Fruit fly (Drosophila melanogaster) whole organism, embryonic: ENCODE results near the gene Exo70.

Source experiments
- B-H1 ChIP-seq: fragments of 200-800 bp; sonication (Bioruptor generic); IDR thresholded peaks from 3 replicates; pipeline ENCODE4 v1.3.6; 2022; ENCODE audit warnings: missing biosample characterization, missing genetic modification characterization
- CG11085 ChIP-seq: fragments of 200-800 bp; sonication (Bioruptor generic); IDR thresholded peaks from 2 replicates; pipeline ENCODE4 v1.3.6; 2022; ENCODE audit warnings: missing biosample characterization, missing genetic modification characterization
- CG11696 ChIP-seq: fragments of 200-800 bp; sonication (Bioruptor generic); IDR thresholded peaks from 2 replicates; pipeline ENCODE4 v1.3.6; 2022; ENCODE audit warnings: missing biosample characterization, missing genetic modification characterization
- CG12219 ChIP-seq: fragments of 200-800 bp; sonication (Bioruptor generic); optimal IDR thresholded peaks from 3 replicates; lab custom pipeline; 2018; ENCODE audit warnings: missing biosample characterization, mild to moderate bottlenecking, missing genetic modification characterization
- CG13287 ChIP-seq: fragments of 200-800 bp; sonication (Bioruptor generic); IDR thresholded peaks from 2 replicates; pipeline ENCODE4 v1.3.6; 2022; ENCODE audit warnings: missing biosample characterization, missing genetic modification characterization; ENCODE audit not compliant: partially characterized antibody
- CG15514 ChIP-seq: fragments of 200-800 bp; sonication (Bioruptor generic); optimal IDR thresholded peaks from 3 replicates; lab custom pipeline; 2017; ENCODE audit warnings: missing biosample characterization, missing genetic modification characterization, mild to moderate bottlenecking, moderate library complexity, missing genetic modification reagents
- CG1602 ChIP-seq: fragments of 200-800 bp; sonication (Bioruptor generic); optimal IDR thresholded peaks from 3 replicates; lab custom pipeline; 2016; ENCODE audit warnings: missing biosample characterization, missing genetic modification characterization
- CG16779 ChIP-seq: fragments of 200-800 bp; sonication (Bioruptor generic); IDR thresholded peaks from 2 replicates; pipeline ENCODE4 v1.3.6; 2022; ENCODE audit warnings: missing biosample characterization, missing genetic modification characterization
- CG16815 ChIP-seq: fragments of 200-800 bp; sonication (Bioruptor generic); optimal IDR thresholded peaks from 3 replicates; lab custom pipeline; 2017; ENCODE audit warnings: missing biosample characterization, mild to moderate bottlenecking, missing genetic modification characterization
- CG18619 ChIP-seq: fragments of 200-800 bp; sonication (Bioruptor generic); optimal IDR thresholded peaks from 3 replicates; lab custom pipeline; 2017; ENCODE audit warnings: missing biosample characterization, mild to moderate bottlenecking, missing genetic modification characterization
- CG6791 ChIP-seq: fragments of 200-800 bp; sonication (Bioruptor generic); IDR thresholded peaks from 3 replicates; pipeline ENCODE4 v1.3.6; 2022; ENCODE audit warnings: missing biosample characterization, missing genetic modification characterization; ENCODE audit not compliant: partially characterized antibody
- CG8924 ChIP-seq: fragments of 200-800 bp; optimal IDR thresholded peaks from 3 replicates; lab custom pipeline; 2019; ENCODE audit warnings: missing biosample characterization, mild to moderate bottlenecking, missing genetic modification characterization, moderate library complexity
- CG8944 ChIP-seq: fragments of 200-800 bp; sonication (Bioruptor generic); optimal IDR thresholded peaks from 3 replicates; lab custom pipeline; 2016; ENCODE audit warnings: missing biosample characterization, missing genetic modification characterization
- D19A ChIP-seq: fragments of 200-800 bp; optimal IDR thresholded peaks from 3 replicates; lab custom pipeline; 2019; ENCODE audit warnings: missing biosample characterization, mild to moderate bottlenecking, missing genetic modification characterization, moderate library complexity
- Dek ChIP-seq: fragments of 200-800 bp; sonication (Bioruptor generic); optimal IDR thresholded peaks from 3 replicates; lab custom pipeline; 2019; ENCODE audit warnings: missing biosample characterization, mild to moderate bottlenecking, missing genetic modification characterization, moderate library complexity
- E2f1 ChIP-seq: fragments of 200-800 bp; sonication (Bioruptor generic); IDR thresholded peaks from 2 replicates; pipeline ENCODE4 v1.3.6; 2022; ENCODE audit warnings: missing biosample characterization, missing genetic modification characterization
- Hmr ChIP-seq: fragments of 200-800 bp; sonication (Bioruptor generic); optimal IDR thresholded peaks from 3 replicates; lab custom pipeline; 2017; ENCODE audit warnings: mild to moderate bottlenecking, missing biosample characterization, missing genetic modification reagents, missing genetic modification characterization
- MTF-1 ChIP-seq: fragments of 200-800 bp; sonication (Bioruptor generic); optimal IDR thresholded peaks from 2 replicates; lab custom pipeline; 2018; ENCODE audit warnings: missing biosample characterization, mild to moderate bottlenecking, missing genetic modification characterization, borderline replicate concordance
- Meics ChIP-seq: fragments of 200-800 bp; sonication (Bioruptor generic); optimal IDR thresholded peaks from 2 replicates; lab custom pipeline; 2017; ENCODE audit warnings: missing biosample characterization, mild to moderate bottlenecking, missing genetic modification characterization
- NC2β ChIP-seq: fragments of 200-800 bp; sonication (Bioruptor generic); optimal IDR thresholded peaks from 2 replicates; lab custom pipeline; 2016; ENCODE audit warnings: missing biosample characterization, missing genetic modification characterization
- NFAT ChIP-seq: fragments of 200-800 bp; sonication (Bioruptor generic); IDR thresholded peaks from 2 replicates; pipeline ENCODE4 v1.3.6; 2022; ENCODE audit warnings: missing biosample characterization, missing genetic modification characterization
- Sox100B ChIP-seq: fragments of 200-800 bp; sonication (Bioruptor generic); optimal IDR thresholded peaks from 3 replicates; lab custom pipeline; 2018; ENCODE audit warnings: missing biosample characterization, mild to moderate bottlenecking, missing genetic modification characterization
- ap ChIP-seq: fragments of 200-800 bp; sonication (Bioruptor generic); IDR thresholded peaks from 2 replicates; pipeline ENCODE4 v1.3.6; 2022; ENCODE audit warnings: missing biosample characterization, missing genetic modification characterization
- ase ChIP-seq: fragments of 200-800 bp; sonication (Bioruptor generic); IDR thresholded peaks from 3 replicates; pipeline ENCODE4 v1.3.6; 2022; ENCODE audit warnings: missing biosample characterization, missing genetic modification characterization
- bcd ChIP-seq: fragments of 200-800 bp; sonication (Bioruptor generic); optimal IDR thresholded peaks from 2 replicates; lab custom pipeline; 2017; ENCODE audit warnings: missing biosample characterization, mild to moderate bottlenecking, missing genetic modification characterization
- chm ChIP-seq: fragments of 200-800 bp; sonication (Bioruptor generic); IDR thresholded peaks from 2 replicates; pipeline ENCODE4 v1.3.6; 2022; ENCODE audit warnings: missing biosample characterization, missing genetic modification characterization
- ci ChIP-seq: fragments of 200-800 bp; sonication (Bioruptor generic); IDR thresholded peaks from 3 replicates; pipeline ENCODE4 v1.3.6; 2022; ENCODE audit warnings: missing biosample characterization, missing genetic modification characterization
- exex ChIP-seq: fragments of 200-800 bp; sonication (Bioruptor generic); optimal IDR thresholded peaks from 4 replicates; lab custom pipeline; 2018; ENCODE audit warnings: missing biosample characterization, mild to moderate bottlenecking, missing genetic modification characterization, moderate library complexity
- eyg ChIP-seq: fragments of 200-800 bp; sonication (Bioruptor generic); optimal IDR thresholded peaks from 3 replicates; lab custom pipeline; 2016; ENCODE audit warnings: missing biosample characterization, missing genetic modification characterization
- gsb-n ChIP-seq: fragments of 200-800 bp; sonication (Bioruptor generic); optimal IDR thresholded peaks from 3 replicates; lab custom pipeline; 2018; ENCODE audit warnings: missing biosample characterization, mild to moderate bottlenecking, missing genetic modification characterization
- her ChIP-seq: fragments of 200-800 bp; sonication (Bioruptor generic); optimal IDR thresholded peaks from 2 replicates; lab custom pipeline; 2016; ENCODE audit warnings: missing biosample characterization, missing genetic modification characterization
- ind ChIP-seq: fragments of 200-800 bp; sonication (Bioruptor generic); optimal IDR thresholded peaks from 3 replicates; lab custom pipeline; 2016; ENCODE audit warnings: missing biosample characterization, missing genetic modification characterization
- lab ChIP-seq: fragments of 200-800 bp; sonication (Bioruptor generic); optimal IDR thresholded peaks from 3 replicates; lab custom pipeline; 2017; ENCODE audit warnings: missing biosample characterization, missing genetic modification characterization, mild to moderate bottlenecking, moderate library complexity, missing genetic modification reagents
- sc ChIP-seq, 3 experiments: fragments of >200 bp in 2 of 3; fragments of 200-800 bp in 1 of 3; sonication (Bioruptor generic) in 1 of 3; optimal IDR thresholded peaks; 2 replicates in 2 of 3; 3 replicates in 1 of 3; lab custom pipeline; 2017; ENCODE audit warnings: mild to moderate bottlenecking in 1 of 3, missing biosample characterization in 1 of 3, missing genetic modification characterization in 1 of 3, missing genetic modification reagents in 1 of 3
- seq ChIP-seq: fragments of 200-800 bp; sonication (Bioruptor generic); IDR thresholded peaks from 2 replicates; pipeline ENCODE4 v1.3.6; 2022; ENCODE audit warnings: missing biosample characterization, missing genetic modification characterization
- sisA ChIP-seq: fragments of 200-800 bp; sonication (Bioruptor generic); IDR thresholded peaks from 2 replicates; pipeline ENCODE4 v1.3.6; 2022; ENCODE audit warnings: missing biosample characterization, missing genetic modification characterization
- sug ChIP-seq: fragments of 200-800 bp; optimal IDR thresholded peaks from 2 replicates; lab custom pipeline; 2019; ENCODE audit warnings: missing biosample characterization, mild to moderate bottlenecking, missing genetic modification characterization, moderate library complexity
- usp ChIP-seq: fragments of >200 bp; optimal IDR thresholded peaks from 2 replicates; lab custom pipeline; 2017; ENCODE audit warnings: missing biosample characterization, missing genetic modification characterization
- zfh2 ChIP-seq: fragments of 200-800 bp; sonication (Bioruptor generic); optimal IDR thresholded peaks from 2 replicates; lab custom pipeline; 2016; ENCODE audit warnings: missing biosample characterization, missing genetic modification characterization

Exo70 gene

dm6 chr3L:8385055-8385454 lies 26.6 kb upstream of the Exo70 start (continued):
- TF ChIP-seq ap (GFP tag; lab: Robert Waterston, UW) (no peak), CG15514 (GFP tag; lab: Kevin White, UChicago) (no peak), her (no peak), sc (optimal IDR thresholded peaks at IDR 0.05; lab: Kevin White, UChicago) (no peak), sc (GFP tag; optimal IDR thresholded peaks at IDR 0.05; lab: Kevin White, UChicago) (no peak), CG11696 (GFP tag; lab: Robert Waterston, UW) (no peak), MTF-1 (GFP tag; lab: Kevin White, UChicago) (no peak), chm (GFP tag; lab: Robert Waterston, UW) (no peak), CG8924 (no peak), ase (GFP tag; lab: Robert Waterston, UW) (no peak)

DNA sequence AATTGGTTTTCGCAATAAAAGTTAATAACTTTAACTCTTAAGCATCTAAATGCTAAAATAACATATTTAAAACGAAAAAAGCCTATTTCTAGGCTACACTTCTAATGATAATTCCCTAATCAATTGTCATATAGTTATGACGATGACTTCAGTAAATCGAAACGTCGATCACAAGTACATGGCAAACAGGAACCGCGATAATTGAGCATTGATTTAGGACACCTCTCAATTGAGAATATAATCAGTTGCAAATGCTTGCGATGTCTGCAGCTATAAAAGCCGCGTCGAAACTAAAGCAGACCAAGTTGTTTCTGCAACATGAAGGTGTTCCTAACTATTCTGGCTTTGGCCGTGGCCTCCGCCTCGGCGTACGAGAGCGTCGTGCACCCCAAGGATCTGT lies 20.4 kb upstream of the Exo70 start, which contains the start of gene Jon66Ci:
Gene Jon66Ci, plus strand, starts transcription at position 301 of the 400 bp plus-strand sequence.
- TF ChIP-seq E2f1 (GFP tag; lab: Robert Waterston, UW): no peak
- no peak for TF ChIP-seq gsb-n (tag; lab: Kevin White, UChicago)
- no peak for TF ChIP-seq CG11085 (GFP tag; lab: Robert Waterston, UW)
- no peak for TF ChIP-seq sisA (GFP tag; lab: Robert Waterston, UW)
- TF ChIP-seq B-H1 (GFP tag; lab: Robert Waterston, UW): no peak
- TF ChIP-seq CG1602: no peak
- TF ChIP-seq lab (GFP tag; lab: Kevin White, UChicago): no peak
- TF ChIP-seq, all 482 proteins: peak for 0

dm6 chr3L:8393549-8393948 lies 18.1 kb upstream of the Exo70 start, which contains the start of gene Jon66Cii:
TSS of gene Jon66Cii (minus strand) at chr3L:8393649.
- TF ChIP-seq Hmr (no peak), CG13287 (GFP tag; lab: Robert Waterston, UW) (no peak), NFAT (GFP tag; lab: Robert Waterston, UW) (no peak), CG18619 (GFP tag; lab: Kevin White, UChicago) (no peak), zfh2 (GFP tag; lab: Kevin White, UChicago) (no peak), NC2β (no peak), Dek (tag; lab: Kevin White, UChicago) (no peak), Sox100B (GFP tag; lab: Kevin White, UChicago) (no peak), bcd (GFP tag; lab: Kevin White, UChicago) (no peak), D19A (no peak), Meics (no peak), sug (no peak), ind (GFP tag; lab: Kevin White, UChicago) (no peak), seq (no peak), CG16779 (GFP tag; lab: Robert Waterston, UW) (no peak), eyg (GFP tag; lab: Kevin White, UChicago) (no peak), CG6791 (no peak), usp (GFP tag; lab: Kevin White, UChicago) (no peak)

DNA sequence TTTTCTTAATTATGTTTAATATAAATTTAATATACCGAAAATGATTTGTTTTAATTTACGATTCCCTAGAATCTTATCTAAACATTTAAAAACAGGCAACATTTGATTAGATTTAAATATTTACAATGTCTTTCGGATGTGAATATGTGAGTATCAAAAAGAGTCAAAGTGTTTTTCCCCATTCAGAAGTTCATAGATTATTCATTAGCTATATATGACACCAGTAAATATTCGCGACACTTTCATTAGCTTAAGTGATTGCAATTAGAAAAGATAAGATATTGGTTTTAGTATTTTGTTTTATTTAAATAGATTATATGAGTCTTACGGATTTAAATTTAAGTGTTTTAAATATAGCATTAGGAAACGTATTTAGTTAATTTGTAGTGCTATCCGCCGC lies 17.5 kb upstream of the Exo70 start:
- peak; percentile 83 for TF ChIP-seq exex
- no peak for TF ChIP-seq CG16815
- TF ChIP-seq CG12219: no peak
- no peak for TF ChIP-seq ci (GFP tag; lab: Robert Waterston, UW)
- no peak for TF ChIP-seq CG8944 (GFP tag; lab: Kevin White, UChicago)
- TF ChIP-seq, all 482 proteins: peak for 1
